Worm (Caenorhabditis elegans): ENCODE results near the gene F45E1.1.

DNA sequence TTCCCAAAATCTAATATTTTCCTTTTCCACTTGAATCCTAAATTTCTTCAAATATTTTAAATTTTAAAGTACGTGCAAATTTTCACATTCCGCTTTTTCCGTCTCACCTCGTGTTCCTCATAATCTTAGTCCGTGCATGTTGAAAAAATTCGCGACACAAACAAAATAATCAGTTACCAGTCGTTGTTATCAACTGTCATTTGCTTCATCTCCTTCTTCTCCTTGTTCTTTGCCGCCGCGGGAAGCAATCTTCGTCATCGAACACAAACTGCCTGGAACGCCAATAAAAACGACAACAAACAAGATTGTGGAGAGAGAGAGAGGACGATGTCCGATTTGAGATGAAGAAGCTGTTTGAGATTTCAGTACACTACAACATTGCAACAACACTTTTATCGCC lies 14.3 kb downstream of the F45E1.1 start, which contains the start of gene C34D10.5:
- TF ChIP-seq elt-3 (tag; optimal IDR thresholded peaks at IDR 0.05) (no peak), pha-4 (tag; optimal IDR thresholded peaks at IDR 0.05) (no peak), nhr-12 (tag; optimal IDR thresholded peaks at IDR 0.05) (no peak), snpc-4 (tag; optimal IDR thresholded peaks at IDR 0.05) (no peak), zip-8 (tag; optimal IDR thresholded peaks at IDR 0.05) (no peak), ces-1 (GFP tag; optimal IDR thresholded peaks at IDR 0.05) (no peak)

All from whole organism, mixed stage, embryonic.